Fruit fly (Drosophila melanogaster): Measurements from ENCODE around the gene Hmbs.
A peak's percentile ranks its signal among the peaks of the same experiment; 100 is the strongest.

Gene Hmbs

DNA sequence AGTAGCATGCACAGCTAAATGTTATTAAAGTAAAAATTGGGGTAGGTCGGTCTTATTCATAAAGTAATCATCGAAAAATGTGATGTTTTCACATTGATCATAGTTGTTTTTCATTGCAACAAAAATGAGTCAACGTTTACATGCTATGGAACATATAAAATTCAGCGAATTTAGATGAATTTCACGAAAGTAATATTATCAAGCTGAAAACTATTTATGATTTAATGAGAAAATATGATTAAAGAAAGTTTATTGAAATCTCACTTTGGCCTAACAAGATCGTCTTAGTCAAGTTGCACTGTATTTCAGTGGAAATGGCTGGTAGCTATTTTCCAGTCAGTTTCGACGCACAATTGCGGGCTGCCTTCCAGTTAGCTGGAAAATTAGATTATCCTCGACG lies 14.2 kb downstream of the Hmbs start:
- no peak for TF ChIP-seq Abd-B (GFP tag; optimal IDR thresholded peaks at IDR 0.05)
- TF ChIP-seq CG9705 (GFP tag; optimal IDR thresholded peaks at IDR 0.05), result no peak
- no peak for TF ChIP-seq Hnf4 (GFP tag; optimal IDR thresholded peaks at IDR 0.05)
- TF ChIP-seq ey (GFP tag; optimal IDR thresholded peaks at IDR 0.05), result no peak
- TF ChIP-seq brk (GFP tag; optimal IDR thresholded peaks at IDR 0.05), result no peak
- TF ChIP-seq dsf (GFP tag; optimal IDR thresholded peaks at IDR 0.05; ENCODE audit: borderline replicate concordance), result no peak
- TF ChIP-seq dl (GFP tag; optimal IDR thresholded peaks at IDR 0.05; ENCODE audit: insufficient read depth in 1 of 2, partially characterized antibody in 2 of 2), result no peak
- TF ChIP-seq Hr83 (GFP tag; optimal IDR thresholded peaks at IDR 0.05; ENCODE audit: poor library complexity, severe bottlenecking), result no peak
- TF ChIP-seq lola (GFP tag; optimal IDR thresholded peaks at IDR 0.05), result no peak
- no peak for TF ChIP-seq Rel (GFP tag; optimal IDR thresholded peaks at IDR 0.05)
- no peak for TF ChIP-seq Rel (tag; optimal IDR thresholded peaks at IDR 0.05)
- TF ChIP-seq Jra (GFP tag; optimal IDR thresholded peaks at IDR 0.05), result no peak
- TF ChIP-seq Hr78 (GFP tag; optimal IDR thresholded peaks at IDR 0.05), result no peak
- no peak for TF ChIP-seq rgr (GFP tag; optimal IDR thresholded peaks at IDR 0.05)
- no peak for TF ChIP-seq tai (GFP tag; optimal IDR thresholded peaks at IDR 0.05)
- no peak for TF ChIP-seq Sp1 (GFP tag; optimal IDR thresholded peaks at IDR 0.05)
- no peak for TF ChIP-seq CrebA (GFP tag; optimal IDR thresholded peaks at IDR 0.05; ENCODE audit: borderline replicate concordance)
- TF ChIP-seq pan (optimal IDR thresholded peaks at IDR 0.05), result no peak
- TF ChIP-seq sv (GFP tag; optimal IDR thresholded peaks at IDR 0.05), result no peak

DNA sequence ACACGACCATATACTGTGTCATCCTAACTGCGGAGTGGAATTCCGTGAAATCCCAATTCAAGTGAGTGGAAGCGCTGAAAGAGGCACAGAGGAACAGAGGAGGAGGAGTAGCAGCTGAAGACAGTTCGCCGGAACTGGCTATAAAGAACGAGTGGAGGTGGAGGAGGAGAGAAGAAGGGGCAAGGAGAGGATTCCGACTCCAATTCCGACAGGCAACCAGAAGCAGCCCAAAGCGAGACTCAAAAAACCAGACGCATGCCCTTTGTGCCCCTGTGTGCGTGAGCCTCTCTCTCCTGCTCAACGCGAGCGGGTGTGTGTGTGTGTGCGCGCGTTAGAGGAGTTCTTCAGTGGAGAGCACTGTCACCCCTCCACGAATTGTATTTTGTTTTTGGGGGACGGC lies 14.7 kb downstream of the Hmbs start:
- TF ChIP-seq sage (GFP tag; optimal IDR thresholded peaks at IDR 0.05) (no peak), Dif (GFP tag; optimal IDR thresholded peaks at IDR 0.05; ENCODE audit: partially characterized antibody) (peak; percentile 50), pan (optimal IDR thresholded peaks at IDR 0.05) (no peak), psq (GFP tag; optimal IDR thresholded peaks at IDR 0.05) (peak; percentile 79), OdsH (GFP tag; optimal IDR thresholded peaks at IDR 0.05) (no peak), Hr78 (GFP tag; optimal IDR thresholded peaks at IDR 0.05) (no peak), dl (GFP tag; optimal IDR thresholded peaks at IDR 0.05; ENCODE audit: insufficient read depth in 1 of 2, partially characterized antibody in 2 of 2) (peak in 1 of 2 experiments; percentile 13), CG32264 (GFP tag; optimal IDR thresholded peaks at IDR 0.05) (no peak), sv (GFP tag; optimal IDR thresholded peaks at IDR 0.05) (no peak), Jra (GFP tag; optimal IDR thresholded peaks at IDR 0.05) (no peak)

DNA sequence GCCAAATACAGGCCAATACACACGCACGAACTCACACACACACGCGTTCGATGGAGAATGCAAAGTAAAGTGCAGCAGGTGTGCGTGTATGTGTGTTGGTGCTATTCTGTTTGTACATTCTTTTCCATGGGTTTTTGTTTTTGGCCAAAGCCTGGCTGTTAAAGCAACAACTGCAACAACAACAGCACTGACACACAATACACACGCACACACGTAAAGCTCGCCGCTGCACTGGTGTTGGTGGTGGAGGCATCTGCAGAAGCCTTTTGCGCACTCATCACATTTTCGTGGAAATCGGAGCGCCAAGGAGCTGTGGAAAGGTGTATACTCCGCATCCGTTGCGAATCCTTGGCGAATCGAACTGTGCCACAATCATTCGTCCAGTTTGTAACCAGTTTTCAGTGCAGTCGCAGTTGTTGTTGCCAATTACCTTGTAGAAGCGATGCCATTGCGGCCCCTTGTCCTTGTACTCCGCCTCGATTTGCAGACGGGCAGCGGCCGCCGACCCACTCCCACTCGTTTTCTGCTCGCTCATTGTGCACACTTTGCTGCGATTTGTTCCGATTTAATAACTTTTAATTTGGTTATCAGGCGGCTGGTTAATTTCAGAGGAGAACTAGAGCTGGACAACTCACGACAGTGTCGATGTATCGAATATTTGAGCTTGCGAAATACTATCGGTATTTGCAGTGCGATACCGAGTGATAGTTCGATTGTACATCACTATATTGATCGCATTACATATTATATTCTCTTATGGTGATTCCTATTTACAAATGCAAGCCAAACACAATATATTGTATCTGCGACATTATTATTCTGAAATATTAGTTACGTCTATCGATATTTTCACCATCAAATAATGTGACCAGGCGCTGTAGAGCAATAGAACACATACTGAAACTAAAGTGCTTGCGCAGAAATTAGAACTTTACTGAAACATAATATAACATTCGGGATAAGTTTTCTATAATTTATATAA lies 15.5 kb downstream of the Hmbs start:
- TF ChIP-seq dl (GFP tag; optimal IDR thresholded peaks at IDR 0.05; ENCODE audit: insufficient read depth in 1 of 2, partially characterized antibody in 2 of 2) (peak in 1 of 2 experiments; percentile 21), sage (GFP tag; optimal IDR thresholded peaks at IDR 0.05) (peak; percentile 9), rgr (GFP tag; optimal IDR thresholded peaks at IDR 0.05) (peak; percentile 28), usp (GFP tag; optimal IDR thresholded peaks at IDR 0.05) (no peak), pan (optimal IDR thresholded peaks at IDR 0.05) (no peak), CrebA (GFP tag; optimal IDR thresholded peaks at IDR 0.05; ENCODE audit: borderline replicate concordance) (no peak), Rel (GFP tag; optimal IDR thresholded peaks at IDR 0.05) (no peak), Rel (tag; optimal IDR thresholded peaks at IDR 0.05) (peak; percentile 1), Myc (optimal IDR thresholded peaks at IDR 0.05) (no peak), HLH106 (tag; optimal IDR thresholded peaks at IDR 0.05) (peak; percentile 60), Mio (GFP tag; optimal IDR thresholded peaks at IDR 0.05) (no peak), jim (GFP tag; optimal IDR thresholded peaks at IDR 0.05) (no peak), woc (GFP tag; optimal IDR thresholded peaks at IDR 0.05) (peak; percentile 42), Dif (GFP tag; optimal IDR thresholded peaks at IDR 0.05; ENCODE audit: partially characterized antibody) (no peak), Sp1 (GFP tag; optimal IDR thresholded peaks at IDR 0.05) (peak; percentile 28), Abd-B (GFP tag; optimal IDR thresholded peaks at IDR 0.05) (no peak), br (GFP tag; optimal IDR thresholded peaks at IDR 0.05) (peak; percentile 8), dmrt93B (GFP tag; optimal IDR thresholded peaks at IDR 0.05) (peak; percentile 11), CG9705 (GFP tag; optimal IDR thresholded peaks at IDR 0.05) (no peak), Hr78 (GFP tag; optimal IDR thresholded peaks at IDR 0.05) (no peak), psq (GFP tag; optimal IDR thresholded peaks at IDR 0.05) (no peak), tai (GFP tag; optimal IDR thresholded peaks at IDR 0.05) (no peak), Vsx2 (GFP tag; optimal IDR thresholded peaks at IDR 0.05; ENCODE audit: partially characterized antibody) (no peak), fru (GFP tag; optimal IDR thresholded peaks at IDR 0.05) (peak; percentile 32), ey (GFP tag; optimal IDR thresholded peaks at IDR 0.05) (peak; percentile 38), brk (GFP tag; optimal IDR thresholded peaks at IDR 0.05) (peak; percentile 73), OdsH (GFP tag; optimal IDR thresholded peaks at IDR 0.05) (no peak), foxo (GFP tag; optimal IDR thresholded peaks at IDR 0.05) (peak in 1 of 2 experiments; percentile 62), GATAd (GFP tag; optimal IDR thresholded peaks at IDR 0.05) (no peak), lola (GFP tag; optimal IDR thresholded peaks at IDR 0.05) (no peak), dsf (GFP tag; optimal IDR thresholded peaks at IDR 0.05; ENCODE audit: borderline replicate concordance) (peak; percentile 46), N (GFP tag; optimal IDR thresholded peaks at IDR 0.05) (peak; percentile 65), h (GFP tag; optimal IDR thresholded peaks at IDR 0.05) (peak; percentile 44), Jra (GFP tag; optimal IDR thresholded peaks at IDR 0.05) (peak; percentile 1), Hr83 (GFP tag; optimal IDR thresholded peaks at IDR 0.05; ENCODE audit: poor library complexity, severe bottlenecking) (peak; percentile 22), sv (GFP tag; optimal IDR thresholded peaks at IDR 0.05) (no peak), Dfd (GFP tag; optimal IDR thresholded peaks at IDR 0.05) (no peak), Hnf4 (GFP tag; optimal IDR thresholded peaks at IDR 0.05) (peak; percentile 76), CG32264 (GFP tag; optimal IDR thresholded peaks at IDR 0.05) (no peak)

Data from whole organism, wandering third instar larva.